Fruit fly (Drosophila melanogaster) whole organism, adult: ENCODE data around the gene ZnT63C.

Experiments used
- CG11617 ChIP-seq: fragments of 200-800 bp; sonication (Bioruptor generic); optimal IDR thresholded peaks from 2 replicates; lab custom pipeline; 2017; ENCODE audit warnings: mild to moderate bottlenecking, missing biosample characterization, missing genetic modification reagents, missing genetic modification characterization
- CG12768 ChIP-seq: fragments of 200-800 bp; sonication (Bioruptor generic); optimal IDR thresholded peaks from 2 replicates; lab custom pipeline; 2017; ENCODE audit warnings: missing biosample characterization, missing genetic modification characterization, mild to moderate bottlenecking, moderate library complexity, missing genetic modification reagents
- CG33017 ChIP-seq: fragments of 200-800 bp; sonication (Bioruptor generic); optimal IDR thresholded peaks from 2 replicates; lab custom pipeline; 2018; ENCODE audit warnings: missing biosample characterization, mild to moderate bottlenecking, missing genetic modification characterization, moderate library complexity
- toe ChIP-seq: fragments of 200-800 bp; sonication (Bioruptor generic); optimal IDR thresholded peaks from 2 replicates; lab custom pipeline; 2016; ENCODE audit warnings: missing biosample characterization, missing genetic modification characterization

dm6 chr3L:3314696-3315095, 11.2 kb downstream of the ZnT63C start, which contains the start of gene Drsl3:
- TF ChIP-seq toe (GFP tag; lab: Kevin White, UChicago), result no peak
- no peak for TF ChIP-seq CG11617 (GFP tag; lab: Kevin White, UChicago)
- no peak for TF ChIP-seq CG12768 (GFP tag; lab: Kevin White, UChicago)
- TF ChIP-seq CG33017 (tag; lab: Kevin White, UChicago), result no peak
